Comparison of ENCODE assay signal across 2 worm cellular contexts in the genomic region with DNA sequence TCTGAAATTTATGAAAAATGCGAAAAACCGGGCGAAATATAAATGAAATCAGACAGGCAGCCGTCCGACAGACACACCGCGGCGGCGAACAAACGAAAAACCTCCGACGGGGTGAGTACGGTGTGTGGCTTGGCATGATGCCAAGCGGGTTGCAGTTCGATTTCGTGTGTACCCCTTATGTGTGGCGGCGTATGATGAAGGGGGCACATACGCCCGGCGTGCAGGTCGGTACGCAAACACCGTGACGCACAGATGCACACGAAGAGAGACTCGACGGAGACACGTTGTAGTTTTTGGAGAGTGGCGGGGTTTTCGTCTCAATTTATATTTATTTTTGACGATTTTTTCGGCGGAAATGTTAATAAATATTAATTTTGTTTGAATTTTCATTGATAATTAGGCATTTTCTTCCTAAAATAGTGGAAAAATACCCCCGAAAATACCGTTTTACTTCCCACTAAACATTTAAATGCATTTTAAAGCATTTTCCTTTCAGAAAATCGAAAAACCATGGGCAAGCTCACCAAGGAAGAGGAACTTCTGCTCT.
TF ChIP-seq lines count a peak whose summit lies in the region.

Gene trap-3, plus strand, starts transcription at position 497 of the 547 bp plus-strand sequence.

TF ChIP-seq in whole organism, L1 larva, 84 proteins besides CTCF, POLR2A, EP300 and RAD21 (continued from another document):
- TF ChIP-seq hlh-17 (GFP tag; optimal IDR thresholded peaks at IDR 0.05; lab: Kevin White, UChicago; ENCODE audit: borderline replicate concordance) (no peak), lin-15B (tag; optimal IDR thresholded peaks at IDR 0.05; lab: Kevin White, UChicago) (peak; percentile 88), xbp-1 (tag; optimal IDR thresholded peaks at IDR 0.05; lab: Kevin White, UChicago) (peak; percentile 97), lin-14 (GFP tag; optimal IDR thresholded peaks at IDR 0.05; lab: Kevin White, UChicago) (peak; percentile 97), ceh-8 (GFP tag; optimal IDR thresholded peaks at IDR 0.05; lab: Kevin White, UChicago) (peak; percentile 92), C16A3.4 (tag; optimal IDR thresholded peaks at IDR 0.05; lab: Kevin White, UChicago) (peak; percentile 92), nhr-237 (tag; optimal IDR thresholded peaks at IDR 0.05; lab: Kevin White, UChicago) (peak; percentile 46), efl-1 (optimal IDR thresholded peaks at IDR 0.05; lab: Kevin White, UChicago) (peak; percentile 89 to 93), efl-1 (GFP tag; optimal IDR thresholded peaks at IDR 0.05 in 1 of 2; lab: Kevin White, UChicago) (peak; percentile 85 to 99), F16B12.6 (tag; optimal IDR thresholded peaks at IDR 0.05; lab: Kevin White, UChicago) (peak; percentile 99), sup-37 (GFP tag; optimal IDR thresholded peaks at IDR 0.05; lab: Kevin White, UChicago) (peak; percentile 91), unc-130 (tag; optimal IDR thresholded peaks at IDR 0.05; lab: Kevin White, UChicago) (peak; percentile 96), nhr-28 (tag; optimal IDR thresholded peaks at IDR 0.05; lab: Kevin White, UChicago) (peak; percentile 21), ceh-82 (tag; optimal IDR thresholded peaks at IDR 0.05; lab: Kevin White, UChicago) (peak; percentile 94 to 98 (median 94)), unc-86 (tag; optimal IDR thresholded peaks at IDR 0.05; lab: Kevin White, UChicago) (peak; percentile 95), lin-35 (GFP tag; optimal IDR thresholded peaks at IDR 0.05; lab: Kevin White, UChicago) (peak; percentile 89 to 93), tlp-1 (tag; optimal IDR thresholded peaks at IDR 0.05; lab: Kevin White, UChicago) (no peak), pax-3 (tag; optimal IDR thresholded peaks at IDR 0.05; lab: Kevin White, UChicago) (peak; percentile 91), snpc-4 (tag; optimal IDR thresholded peaks at IDR 0.05; lab: Kevin White, UChicago) (peak; percentile 82), mef-2 (tag; optimal IDR thresholded peaks at IDR 0.05; lab: Kevin White, UChicago) (peak; percentile 47), elt-3 (tag; optimal IDR thresholded peaks at IDR 0.05; lab: Kevin White, UChicago) (peak in 4 of 6 experiments; percentile 34 to 92 (median 78)), vab-15 (tag; optimal IDR thresholded peaks at IDR 0.05; lab: Kevin White, UChicago) (peak; percentile 60), nhr-76 (tag; optimal IDR thresholded peaks at IDR 0.05; lab: Kevin White, UChicago) (no peak), pag-3 (tag; optimal IDR thresholded peaks at IDR 0.05; lab: Kevin White, UChicago; ENCODE audit: borderline replicate concordance, insufficient read depth) (peak; percentile 61), elt-2 (tag; optimal IDR thresholded peaks at IDR 0.05; lab: Kevin White, UChicago) (peak; percentile 88), fkh-10 (GFP tag; optimal IDR thresholded peaks at IDR 0.05; lab: Kevin White, UChicago) (peak; percentile 83), skn-1 (tag; optimal IDR thresholded peaks at IDR 0.05; lab: Kevin White, UChicago) (peak; percentile 81)

TF ChIP-seq in whole organism, young adult, 124 proteins besides CTCF, POLR2A, EP300 and RAD21 (continued from another document):
- TF ChIP-seq cebp-2 (GFP tag; IDR thresholded peaks at IDR 0.05; lab: Robert Waterston, UW) = peak; percentile 84; the same call in 1 of the 2 replicates
- peak; percentile 64 for TF ChIP-seq snpc-4 (GFP tag; optimal IDR thresholded peaks at IDR 0.05; lab: Kevin White, UChicago)
- TF ChIP-seq snpc-4 (tag; optimal IDR thresholded peaks at IDR 0.05; lab: Kevin White, UChicago) = peak; percentile 84 to 88 (median 88)
- TF ChIP-seq mes-4 (tag; optimal IDR thresholded peaks at IDR 0.05; lab: Kevin White, UChicago) = no peak
- no peak for TF ChIP-seq F57C9.4 (tag; optimal IDR thresholded peaks at IDR 0.05; lab: Kevin White, UChicago)
- TF ChIP-seq C17E4.6 (GFP tag; IDR thresholded peaks at IDR 0.05; lab: Robert Waterston, UW) = peak; percentile 92
- peak; percentile 29 for TF ChIP-seq unc-130 (GFP tag; optimal IDR thresholded peaks at IDR 0.05; lab: Kevin White, UChicago)
- TF ChIP-seq ceh-79 (tag; optimal IDR thresholded peaks at IDR 0.05; lab: Kevin White, UChicago) = peak; percentile 47
- TF ChIP-seq snpc-1.3 (tag; optimal IDR thresholded peaks at IDR 0.05; lab: Kevin White, UChicago; ENCODE audit: insufficient read depth) = peak; percentile 63
- TF ChIP-seq ceh-58 (GFP tag; IDR thresholded peaks at IDR 0.05; lab: Robert Waterston, UW) = no peak
- peak; percentile 74 for TF ChIP-seq Y79H2A.3 (GFP tag; conservative IDR thresholded peaks at IDR 0.05; lab: Robert Waterston, UW)
- TF ChIP-seq egrh-3 (GFP tag; IDR thresholded peaks at IDR 0.05; lab: Robert Waterston, UW) = peak; percentile 71
- TF ChIP-seq ekl-4 (GFP tag; IDR thresholded peaks at IDR 0.05; lab: Robert Waterston, UW) = peak; percentile 97
- TF ChIP-seq Y56A3A.18 (GFP tag; IDR thresholded peaks at IDR 0.05; lab: Robert Waterston, UW) = peak; percentile 87; the same call in 1 of the 2 replicates
- TF ChIP-seq C06A6.2 (GFP tag; conservative IDR thresholded peaks at IDR 0.05; lab: Robert Waterston, UW) = peak; percentile 88
- peak; percentile 97 for TF ChIP-seq hmg-1.2 (GFP tag; IDR thresholded peaks at IDR 0.05; lab: Robert Waterston, UW)
- TF ChIP-seq madf-8 (GFP tag; conservative IDR thresholded peaks at IDR 0.05; lab: Robert Waterston, UW) = peak; percentile 71; the same call in 1 of the 2 replicates
- 0 out of 2 replicates have a peak, but pooled peaks have one; percentile 35 for TF ChIP-seq bed-1 (GFP tag; IDR thresholded peaks at IDR 0.05; lab: Robert Waterston, UW)
- peak; percentile 92 for TF ChIP-seq atf-7 (tag; optimal IDR thresholded peaks at IDR 0.05; lab: Kevin White, UChicago)
- no peak for TF ChIP-seq nhr-179 (tag; optimal IDR thresholded peaks at IDR 0.05; lab: Kevin White, UChicago)
- TF ChIP-seq ceh-40 (GFP tag; IDR thresholded peaks at IDR 0.05; lab: Robert Waterston, UW) = peak; percentile 88
- TF ChIP-seq mel-28 (tag; optimal IDR thresholded peaks at IDR 0.05; lab: Kevin White, UChicago; ENCODE audit: borderline replicate concordance) = peak; percentile 68
- 0 out of 2 replicates have a peak, but pooled peaks have one; percentile 49 for TF ChIP-seq nhr-120 (GFP tag; IDR thresholded peaks at IDR 0.05; lab: Robert Waterston, UW)
- TF ChIP-seq let-607 (tag; optimal IDR thresholded peaks at IDR 0.05; lab: Kevin White, UChicago) = peak; percentile 100
- TF ChIP-seq ZK185.1 (tag; optimal IDR thresholded peaks at IDR 0.05; lab: Kevin White, UChicago; ENCODE audit: poor library complexity, severe bottlenecking) = no peak
- peak; percentile 95 for TF ChIP-seq chd-7 (tag; optimal IDR thresholded peaks at IDR 0.05; lab: Kevin White, UChicago)
- peak; percentile 97 for TF ChIP-seq B0336.3 (GFP tag; IDR thresholded peaks at IDR 0.05; lab: Robert Waterston, UW)
- peak; percentile 78 for TF ChIP-seq somi-1 (GFP tag; optimal IDR thresholded peaks at IDR 0.05; lab: Kevin White, UChicago)
- peak; percentile 82 for TF ChIP-seq ztf-3 (GFP tag; optimal IDR thresholded peaks at IDR 0.05; lab: Kevin White, UChicago)
- TF ChIP-seq B0261.1 (tag; optimal IDR thresholded peaks at IDR 0.05; lab: Kevin White, UChicago) = peak; percentile 26
- TF ChIP-seq K11D2.4 (GFP tag; IDR thresholded peaks at IDR 0.05; lab: Robert Waterston, UW) = peak; percentile 94
- TF ChIP-seq mxl-1 (tag; optimal IDR thresholded peaks at IDR 0.05; lab: Kevin White, UChicago) = no peak
- peak; percentile 89 for TF ChIP-seq ztf-18 (tag; optimal IDR thresholded peaks at IDR 0.05; lab: Kevin White, UChicago)
- peak; percentile 81 for TF ChIP-seq F49E8.2 (tag; optimal IDR thresholded peaks at IDR 0.05; lab: Kevin White, UChicago; ENCODE audit: insufficient read depth)
- no peak for TF ChIP-seq akir-1 (GFP tag; optimal IDR thresholded peaks at IDR 0.05; lab: Kevin White, UChicago)
- peak; percentile 98 for TF ChIP-seq nhr-90 (tag; optimal IDR thresholded peaks at IDR 0.05; lab: Kevin White, UChicago)
- peak; percentile 7 for TF ChIP-seq rpc-1 (optimal IDR thresholded peaks at IDR 0.05; lab: Kevin White, UChicago)
- no peak for TF ChIP-seq rpc-1 (tag; optimal IDR thresholded peaks at IDR 0.05; lab: Kevin White, UChicago)
